Worm (Caenorhabditis elegans): Measurements from ENCODE around the gene cyn-8.

ce11 chrX:8917730-8918129, 6.6 kb downstream of the cyn-8 start:
- TF ChIP-seq fkh-10 (GFP tag; optimal IDR thresholded peaks at IDR 0.05) (no peak), ceh-82 (tag; optimal IDR thresholded peaks at IDR 0.05) (no peak), pqm-1 (tag; optimal IDR thresholded peaks at IDR 0.05) (no peak), elt-2 (tag; optimal IDR thresholded peaks at IDR 0.05) (no peak), nhr-77 (tag; optimal IDR thresholded peaks at IDR 0.05) (no peak)

All from whole organism, L3 larva.